Fruit fly (Drosophila melanogaster): Measurements from ENCODE around the gene Paip2.

The Paip2 gene

dm6 chr3R:13032975-13033445 lies 52.4 kb downstream of the Paip2 start (continued):
- TF ChIP-seq Vsx1 (GFP tag; optimal IDR thresholded peaks at IDR 0.05) (peak; percentile 60), GATAe (GFP tag; conservative IDR thresholded peaks at IDR 0.05) (no peak), Antp (GFP tag; optimal IDR thresholded peaks at IDR 0.05) (no peak), bab2 (GFP tag; optimal IDR thresholded peaks at IDR 0.05) (peak; percentile 37), zen2 (GFP tag; IDR thresholded peaks at IDR 0.05; ENCODE audit: partially characterized antibody) (no peak), CG15696 (tag; optimal IDR thresholded peaks at IDR 0.05) (peak; percentile 39), CG8281 (tag; optimal IDR thresholded peaks at IDR 0.05) (no peak), maf-S (GFP tag; optimal IDR thresholded peaks at IDR 0.05) (no peak), CG12744 (GFP tag; optimal IDR thresholded peaks at IDR 0.05) (no peak), HLHmδ (GFP tag; optimal IDR thresholded peaks at IDR 0.05) (peak; percentile 25), ab (GFP tag; optimal IDR thresholded peaks at IDR 0.05) (no peak), so (GFP tag; IDR thresholded peaks at IDR 0.05) (peak; percentile 40; the same call in 1 of the 3 replicates), gsb-n (tag; optimal IDR thresholded peaks at IDR 0.05) (no peak), Rx (GFP tag; IDR thresholded peaks at IDR 0.05) (no peak), Blimp-1 (GFP tag; optimal IDR thresholded peaks at IDR 0.05) (no peak), CG17385 (GFP tag; optimal IDR thresholded peaks at IDR 0.05) (peak; percentile 9), fu2 (GFP tag; optimal IDR thresholded peaks at IDR 0.05) (no peak), CG8924 (tag; optimal IDR thresholded peaks at IDR 0.05) (peak; percentile 40), CG12071 (GFP tag; optimal IDR thresholded peaks at IDR 0.05) (no peak), vvl (GFP tag; IDR thresholded peaks at IDR 0.05) (0 out of 2 replicates have a peak, but pooled peaks have one; percentile 39), CG1647 (GFP tag; optimal IDR thresholded peaks at IDR 0.05) (peak; percentile 5), E2f2 (GFP tag; IDR thresholded peaks at IDR 0.05) (no peak), CG15011 (GFP tag; optimal IDR thresholded peaks at IDR 0.05) (no peak), odd (GFP tag; optimal IDR thresholded peaks at IDR 0.05) (peak; percentile 51), knrl (GFP tag; IDR thresholded peaks at IDR 0.05; ENCODE audit: partially characterized antibody) (no peak), CG8388 (GFP tag; optimal IDR thresholded peaks at IDR 0.05) (peak; percentile 3), BtbVII (GFP tag; optimal IDR thresholded peaks at IDR 0.05) (peak; percentile 36), B-H2 (GFP tag; optimal IDR thresholded peaks at IDR 0.05) (no peak), CG16779 (GFP tag; IDR thresholded peaks at IDR 0.05) (no peak), HmgD (GFP tag; optimal IDR thresholded peaks at IDR 0.05) (no peak), ac (GFP tag; optimal IDR thresholded peaks at IDR 0.05) (peak; percentile 7), CG8089 (GFP tag; optimal IDR thresholded peaks at IDR 0.05) (no peak), dpn (GFP tag; optimal IDR thresholded peaks at IDR 0.05) (no peak), CG14710 (tag; optimal IDR thresholded peaks at IDR 0.05) (peak; percentile 27), ken (GFP tag; IDR thresholded peaks at IDR 0.05) (0 out of 3 replicates have a peak, but pooled peaks have one; percentile 39), Hr51 (GFP tag; optimal IDR thresholded peaks at IDR 0.05) (no peak), CG1603 (tag; optimal IDR thresholded peaks at IDR 0.05) (no peak), D (optimal IDR thresholded peaks at IDR 0.05) (no peak), D (GFP tag; optimal IDR thresholded peaks at IDR 0.05) (peak; percentile 44), CG8290 (GFP tag; optimal IDR thresholded peaks at IDR 0.05) (no peak), CG8290 (tag; optimal IDR thresholded peaks at IDR 0.05) (no peak), rib (GFP tag; IDR thresholded peaks at IDR 0.05) (no peak), CG31441 (GFP tag; IDR thresholded peaks at IDR 0.05) (no peak; the same call in 1 of the 2 replicates), CG42726 (GFP tag; IDR thresholded peaks at IDR 0.05; ENCODE audit: partially characterized antibody) (no peak), CG30431 (GFP tag; optimal IDR thresholded peaks at IDR 0.05) (no peak), Opbp (GFP tag; IDR thresholded peaks at IDR 0.05; ENCODE audit: partially characterized antibody) (no peak), luna (GFP tag; optimal IDR thresholded peaks at IDR 0.05) (no peak), CG7963 (GFP tag; IDR thresholded peaks at IDR 0.05; ENCODE audit: partially characterized antibody) (no peak), Poxn (GFP tag; IDR thresholded peaks at IDR 0.05) (no peak), abd-A (tag; optimal IDR thresholded peaks at IDR 0.05) (no peak), Aef1 (GFP tag; IDR thresholded peaks at IDR 0.05) (no peak)
